Worm (Caenorhabditis elegans): ENCODE data around the gene atf-6.

DNA sequence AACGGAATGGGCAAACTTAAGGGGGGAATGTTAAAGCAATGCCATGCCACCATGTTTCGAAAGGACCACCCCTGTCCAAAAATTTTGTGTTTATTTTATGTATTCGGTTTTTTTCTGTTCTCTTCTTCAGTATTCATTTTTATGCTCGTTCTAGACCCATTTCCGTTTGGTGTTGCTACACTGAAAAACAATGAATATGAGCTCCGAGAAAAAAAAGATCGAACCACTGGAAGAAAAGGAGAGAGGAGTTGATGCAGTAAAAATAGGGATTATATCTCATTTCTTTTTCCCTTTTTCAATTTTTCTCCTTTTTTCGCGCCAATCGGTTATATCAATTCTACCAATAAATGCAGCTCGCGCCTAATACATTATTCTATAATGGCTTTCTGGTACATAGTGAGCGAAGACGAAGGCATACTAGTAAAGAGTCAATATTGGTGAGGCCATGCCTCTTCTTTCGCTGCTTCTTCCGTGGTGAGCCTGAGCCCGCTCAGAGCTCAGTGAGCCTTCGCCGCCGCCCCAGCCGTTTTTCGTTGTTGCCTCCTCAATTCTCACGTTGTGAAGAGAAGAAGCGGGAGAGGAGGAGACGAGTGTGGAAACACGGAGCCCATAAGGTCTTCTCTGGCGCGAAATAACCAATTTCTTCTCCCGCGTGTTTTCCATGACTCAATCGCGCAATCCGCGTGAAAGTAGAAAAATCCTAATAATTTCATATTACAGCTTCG, 40.6 kb upstream of the atf-6 start:
- TF ChIP-seq ceh-36 (tag; optimal IDR thresholded peaks at IDR 0.05) (no peak), tbx-37 (GFP tag; conservative IDR thresholded peaks at IDR 0.05) (no peak), ama-1 (optimal IDR thresholded peaks at IDR 0.05) (no peak), flt-1 (GFP tag; IDR thresholded peaks at IDR 0.05) (no peak), scrt-1 (GFP tag; IDR thresholded peaks at IDR 0.05) (no peak), hmg-4 (GFP tag; optimal IDR thresholded peaks at IDR 0.05) (no peak), ets-7 (tag; optimal IDR thresholded peaks at IDR 0.05) (no peak), tbx-11 (GFP tag; IDR thresholded peaks at IDR 0.05) (no peak), hmbx-1 (tag; optimal IDR thresholded peaks at IDR 0.05) (no peak), F13C5.2 (tag; optimal IDR thresholded peaks at IDR 0.05) (no peak), B0310.2 (tag; optimal IDR thresholded peaks at IDR 0.05) (no peak), sea-1 (GFP tag; conservative IDR thresholded peaks at IDR 0.05) (no peak)
